Worm (Caenorhabditis elegans) whole organism, L2 larva: ENCODE measurements around the gene T20D4.10.

ENCODE experiments used
- ama-1 ChIP-seq: fragments of 150-350 bp; optimal IDR thresholded peaks from 2 replicates; lab custom pipeline; 2018; ENCODE audit warnings: inconsistent platforms
- gmeb-1 ChIP-seq: fragments of 150-350 bp; optimal IDR thresholded peaks from 2 replicates; lab custom pipeline; 2014; ENCODE audit warnings: missing biosample characterization, missing genetic modification characterization
- lin-13 ChIP-seq: fragments of 150-350 bp; optimal IDR thresholded peaks from 2 replicates; lab custom pipeline; 2014; ENCODE audit warnings: missing biosample characterization, missing genetic modification reagents, missing genetic modification characterization
- nhr-12 ChIP-seq: fragments of 150-350 bp; optimal IDR thresholded peaks from 2 replicates; lab custom pipeline; 2014; ENCODE audit warnings: missing biosample characterization, missing genetic modification characterization
- skn-1 ChIP-seq: sonication (generic microtip); optimal IDR thresholded peaks from 2 replicates; lab custom pipeline; 2017; ENCODE audit warnings: missing biosample characterization, missing genetic modification characterization
- unc-55 ChIP-seq: fragments of 150-350 bp; sonication (generic microtip); optimal IDR thresholded peaks from 3 replicates; lab custom pipeline; 2014; ENCODE audit warnings: missing biosample characterization, missing genetic modification reagents, missing genetic modification characterization
- unc-62 ChIP-seq: fragments of 150-350 bp; optimal IDR thresholded peaks from 2 replicates; lab custom pipeline; 2014; ENCODE audit warnings: missing biosample characterization, missing genetic modification reagents, missing genetic modification characterization
- zag-1 ChIP-seq: fragments of 150-350 bp; optimal IDR thresholded peaks from 2 replicates; lab custom pipeline; 2014; ENCODE audit warnings: missing biosample characterization, missing genetic modification characterization
- ztf-4 ChIP-seq: fragments of 150-350 bp; optimal IDR thresholded peaks from 2 replicates; lab custom pipeline; 2014; ENCODE audit warnings: missing biosample characterization, missing genetic modification characterization

- TF ChIP-seq zag-1 (tag; lab: Kevin White, UChicago): no peak
- no peak for TF ChIP-seq unc-62
- TF ChIP-seq skn-1: no peak
- no peak for TF ChIP-seq ztf-4 (tag; lab: Kevin White, UChicago)
- TF ChIP-seq gmeb-1 (tag; lab: Kevin White, UChicago): no peak
- TF ChIP-seq nhr-12 (tag; lab: Kevin White, UChicago): no peak
- TF ChIP-seq lin-13: no peak
- no peak for TF ChIP-seq ama-1 (lab: Kevin White, UChicago)
- TF ChIP-seq unc-55 (GFP tag; lab: Kevin White, UChicago): no peak
Observed at ce11 chrV:3394694-3395240, 5.3 kb upstream of the T20D4.10 start, which contains the start of gene T20D4.15.
